Fruit fly (Drosophila melanogaster): ENCODE results near the gene CG2887.

- TF ChIP-seq CG1620 (GFP tag; optimal IDR thresholded peaks at IDR 0.05) = peak; percentile 65
- TF ChIP-seq CG14711 (tag; optimal IDR thresholded peaks at IDR 0.05) = peak; percentile 39
- TF ChIP-seq CG33017 (tag; optimal IDR thresholded peaks at IDR 0.05) = no peak
- TF ChIP-seq CG11617 (GFP tag; optimal IDR thresholded peaks at IDR 0.05) = peak; percentile 23
- no peak for TF ChIP-seq kay (GFP tag; ENCODE audit: borderline replicate concordance)
- no peak for TF ChIP-seq CG5204 (GFP tag; optimal IDR thresholded peaks at IDR 0.05)
Measured at dm6 chrX:10473510-10474212, 4.6 kb downstream of the CG2887 start, which contains the start of gene CG2889.

Measured in whole organism, adult.